Worm (Caenorhabditis elegans) whole organism, L2 larva: ENCODE data around the gene nduf-2.2.

Experiments used
- ama-1 ChIP-seq: fragments of 150-350 bp; optimal IDR thresholded peaks from 2 replicates; lab custom pipeline; 2018; ENCODE audit warnings: inconsistent platforms
- crh-2 ChIP-seq: sonication (generic microtip); optimal IDR thresholded peaks from 2 replicates; lab custom pipeline; 2017; ENCODE audit warnings: missing biosample characterization, missing genetic modification characterization
- lin-39 ChIP-seq: fragments of 150-350 bp; optimal IDR thresholded peaks from 2 replicates; lab custom pipeline; 2014; ENCODE audit warnings: missing biosample characterization, missing genetic modification reagents, missing genetic modification characterization
- lsy-2 ChIP-seq, 2 experiments: fragments of 150-350 bp in 1 of 2; sonication (generic microtip) in 1 of 2; optimal IDR thresholded peaks; 2 replicates each; lab custom pipeline; 2014 to 2017; ENCODE audit warnings: missing biosample characterization in 2 of 2, missing genetic modification characterization in 2 of 2
- mbf-1 ChIP-seq: sonication (generic microtip); optimal IDR thresholded peaks from 2 replicates; lab custom pipeline; 2017; ENCODE audit warnings: missing biosample characterization, missing genetic modification characterization
- nhr-10 ChIP-seq: sonication (generic microtip); optimal IDR thresholded peaks from 2 replicates; lab custom pipeline; 2017; ENCODE audit warnings: missing biosample characterization, missing genetic modification characterization
- nhr-11 ChIP-seq: fragments of 150-350 bp; optimal IDR thresholded peaks from 2 replicates; lab custom pipeline; 2014; ENCODE audit warnings: missing biosample characterization, missing genetic modification characterization
- nhr-12 ChIP-seq: fragments of 150-350 bp; optimal IDR thresholded peaks from 2 replicates; lab custom pipeline; 2014; ENCODE audit warnings: missing biosample characterization, missing genetic modification characterization
- nhr-21 ChIP-seq: fragments of 150-350 bp; optimal IDR thresholded peaks from 2 replicates; lab custom pipeline; 2014; ENCODE audit warnings: missing biosample characterization, missing genetic modification characterization

DNA sequence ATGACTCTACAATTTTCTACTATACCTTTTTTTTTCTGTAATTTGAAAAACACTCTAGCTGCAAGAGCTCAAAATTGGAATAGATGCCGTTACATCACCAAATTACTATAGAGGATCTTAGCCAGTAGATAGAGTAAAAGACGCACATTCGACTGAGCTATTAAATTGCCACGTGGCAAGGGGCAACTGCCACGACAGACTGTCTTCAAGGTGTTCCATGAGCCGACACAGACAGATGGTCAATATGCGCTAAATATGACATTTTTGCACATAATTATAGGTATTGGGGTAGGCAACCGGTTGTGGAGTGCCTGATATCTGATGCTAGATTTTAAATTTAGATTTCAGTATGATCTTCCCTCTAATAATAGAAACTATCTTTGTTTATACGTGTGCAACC is 14.4 kb downstream of the nduf-2.2 start:
- TF ChIP-seq lsy-2 (tag; optimal IDR thresholded peaks at IDR 0.05; lab: Kevin White, UChicago), result no peak
- TF ChIP-seq nhr-21 (tag; lab: Kevin White, UChicago), result no peak
- no peak for TF ChIP-seq nhr-10
- TF ChIP-seq mbf-1, result no peak
- no peak for TF ChIP-seq nhr-11 (tag; lab: Kevin White, UChicago)
- no peak for TF ChIP-seq crh-2 (tag; lab: Kevin White, UChicago)
- no peak for TF ChIP-seq ama-1
- no peak for TF ChIP-seq nhr-12
- no peak for TF ChIP-seq lin-39 (tag; lab: Kevin White, UChicago)
